Worm (Caenorhabditis elegans) whole organism, L2 larva: ENCODE results near the gene kin-19.

Experiments used
- C34F6.9 ChIP-seq: fragments of 150-350 bp; optimal IDR thresholded peaks from 2 replicates; lab custom pipeline; 2014; ENCODE audit warnings: missing biosample characterization, missing genetic modification characterization
- F13H6.1 ChIP-seq: sonication (generic microtip); optimal IDR thresholded peaks from 2 replicates; lab custom pipeline; 2016; ENCODE audit warnings: missing genetic modification characterization, missing compliant biosample characterization
- R02D3.7 ChIP-seq: fragments of 150-350 bp; optimal IDR thresholded peaks from 2 replicates; lab custom pipeline; 2014; ENCODE audit warnings: missing biosample characterization, missing genetic modification characterization
- ZK546.5 ChIP-seq: sonication (generic microtip); optimal IDR thresholded peaks from 2 replicates; lab custom pipeline; 2017; ENCODE audit warnings: missing biosample characterization, missing genetic modification characterization
- ama-1 ChIP-seq: fragments of 150-350 bp; optimal IDR thresholded peaks from 2 replicates; lab custom pipeline; 2018; ENCODE audit warnings: inconsistent platforms
- blmp-1 ChIP-seq: sonication (generic microtip); optimal IDR thresholded peaks from 2 replicates; lab custom pipeline; 2017; ENCODE audit warnings: missing genetic modification characterization, mild to moderate bottlenecking, missing compliant biosample characterization, antibody characterized with exemption, moderate library complexity; ENCODE audit not compliant: insufficient read depth
- ceh-16 ChIP-seq: fragments of 150-350 bp; optimal IDR thresholded peaks from 2 replicates; lab custom pipeline; 2014; ENCODE audit warnings: missing biosample characterization, missing genetic modification characterization
- ceh-82 ChIP-seq: fragments of 150-350 bp; optimal IDR thresholded peaks from 2 replicates; lab custom pipeline; 2014; ENCODE audit warnings: missing biosample characterization, missing genetic modification characterization
- crh-2 ChIP-seq: sonication (generic microtip); optimal IDR thresholded peaks from 2 replicates; lab custom pipeline; 2017; ENCODE audit warnings: missing biosample characterization, missing genetic modification characterization
- dmd-4 ChIP-seq: sonication (generic microtip); optimal IDR thresholded peaks from 2 replicates; lab custom pipeline; 2017; ENCODE audit warnings: missing biosample characterization, missing genetic modification characterization
- egl-27 ChIP-seq: sonication (generic microtip); optimal IDR thresholded peaks from 3 replicates; lab custom pipeline; 2017; ENCODE audit warnings: missing biosample characterization, missing genetic modification reagents, missing genetic modification characterization
- elt-3 ChIP-seq: sonication (generic microtip); optimal IDR thresholded peaks from 2 replicates; lab custom pipeline; 2017; ENCODE audit warnings: missing biosample characterization, missing genetic modification characterization
- fos-1 ChIP-seq: fragments of 150-350 bp; optimal IDR thresholded peaks from 2 replicates; lab custom pipeline; 2014; ENCODE audit warnings: missing biosample characterization, missing genetic modification characterization
- gmeb-1 ChIP-seq: fragments of 150-350 bp; optimal IDR thresholded peaks from 2 replicates; lab custom pipeline; 2014; ENCODE audit warnings: missing biosample characterization, missing genetic modification characterization
- lin-11 ChIP-seq: fragments of 150-350 bp; sonication (generic microtip); optimal IDR thresholded peaks from 2 replicates; lab custom pipeline; 2014; ENCODE audit warnings: missing biosample characterization, missing genetic modification characterization, inconsistent platforms, mixed read lengths
- lin-13 ChIP-seq: fragments of 150-350 bp; optimal IDR thresholded peaks from 2 replicates; lab custom pipeline; 2014; ENCODE audit warnings: missing biosample characterization, missing genetic modification reagents, missing genetic modification characterization
- lin-39 ChIP-seq: fragments of 150-350 bp; optimal IDR thresholded peaks from 2 replicates; lab custom pipeline; 2014; ENCODE audit warnings: missing biosample characterization, missing genetic modification reagents, missing genetic modification characterization
- lsy-2 ChIP-seq, 2 experiments: fragments of 150-350 bp in 1 of 2; sonication (generic microtip) in 1 of 2; optimal IDR thresholded peaks; 2 replicates each; lab custom pipeline; 2014 to 2017; ENCODE audit warnings: missing biosample characterization in 2 of 2, missing genetic modification characterization in 2 of 2
- mab-5 ChIP-seq: fragments of 150-350 bp; optimal IDR thresholded peaks from 2 replicates; lab custom pipeline; 2014; ENCODE audit warnings: missing biosample characterization, missing genetic modification characterization
- mdl-1 ChIP-seq, 2 experiments: fragments of 150-350 bp in 1 of 2; sonication (generic microtip) in 1 of 2; optimal IDR thresholded peaks; 2 replicates each; lab custom pipeline; 2017; ENCODE audit warnings: missing biosample characterization in 2 of 2, missing genetic modification characterization in 2 of 2
- nhr-11 ChIP-seq: fragments of 150-350 bp; optimal IDR thresholded peaks from 2 replicates; lab custom pipeline; 2014; ENCODE audit warnings: missing biosample characterization, missing genetic modification characterization
- nhr-21 ChIP-seq: fragments of 150-350 bp; optimal IDR thresholded peaks from 2 replicates; lab custom pipeline; 2014; ENCODE audit warnings: missing biosample characterization, missing genetic modification characterization
- nhr-23 ChIP-seq: fragments of 150-350 bp; optimal IDR thresholded peaks from 2 replicates; lab custom pipeline; 2014; ENCODE audit warnings: missing biosample characterization, missing genetic modification reagents, missing genetic modification characterization
- nhr-237 ChIP-seq: fragments of 150-350 bp; optimal IDR thresholded peaks from 2 replicates; lab custom pipeline; 2014; ENCODE audit warnings: missing biosample characterization, missing genetic modification characterization
- nhr-25 ChIP-seq: fragments of 150-350 bp; sonication (generic microtip); optimal IDR thresholded peaks from 3 replicates; lab custom pipeline; 2014; ENCODE audit warnings: missing biosample characterization, missing genetic modification characterization
- nhr-6 ChIP-seq: fragments of 150-350 bp; optimal IDR thresholded peaks from 2 replicates; lab custom pipeline; 2014; ENCODE audit warnings: missing biosample characterization, missing genetic modification characterization
- skn-1 ChIP-seq: sonication (generic microtip); optimal IDR thresholded peaks from 2 replicates; lab custom pipeline; 2017; ENCODE audit warnings: missing biosample characterization, missing genetic modification characterization
- sma-3 ChIP-seq: sonication (generic microtip); optimal IDR thresholded peaks from 2 replicates; lab custom pipeline; 2016; ENCODE audit warnings: missing genetic modification reagents, missing genetic modification characterization, missing compliant biosample characterization
- sma-9 ChIP-seq, 2 experiments: fragments of 150-350 bp in 1 of 2; sonication (generic microtip) in 1 of 2; optimal IDR thresholded peaks; 2 replicates each; lab custom pipeline; 2014 to 2016; ENCODE audit warnings: missing genetic modification characterization in 2 of 2, mild to moderate bottlenecking in 1 of 2, missing biosample characterization in 1 of 2, missing compliant biosample characterization in 1 of 2, missing genetic modification reagents in 1 of 2, moderate library complexity in 1 of 2
- snpc-4 ChIP-seq: fragments of 150-350 bp; optimal IDR thresholded peaks from 2 replicates; lab custom pipeline; 2014; ENCODE audit warnings: missing biosample characterization, missing genetic modification characterization
- unc-39 ChIP-seq: fragments of 150-350 bp; optimal IDR thresholded peaks from 2 replicates; lab custom pipeline; 2014; ENCODE audit warnings: missing biosample characterization, missing genetic modification characterization
- unc-55 ChIP-seq: fragments of 150-350 bp; sonication (generic microtip); optimal IDR thresholded peaks from 3 replicates; lab custom pipeline; 2014; ENCODE audit warnings: missing biosample characterization, missing genetic modification reagents, missing genetic modification characterization
- zag-1 ChIP-seq: fragments of 150-350 bp; optimal IDR thresholded peaks from 2 replicates; lab custom pipeline; 2014; ENCODE audit warnings: missing biosample characterization, missing genetic modification characterization
- ztf-11 ChIP-seq: sonication (generic microtip); optimal IDR thresholded peaks from 2 replicates; lab custom pipeline; 2017; ENCODE audit warnings: missing biosample characterization, missing genetic modification characterization
- ztf-4 ChIP-seq: fragments of 150-350 bp; optimal IDR thresholded peaks from 2 replicates; lab custom pipeline; 2014; ENCODE audit warnings: missing biosample characterization, missing genetic modification characterization

Gene kin-19

DNA sequence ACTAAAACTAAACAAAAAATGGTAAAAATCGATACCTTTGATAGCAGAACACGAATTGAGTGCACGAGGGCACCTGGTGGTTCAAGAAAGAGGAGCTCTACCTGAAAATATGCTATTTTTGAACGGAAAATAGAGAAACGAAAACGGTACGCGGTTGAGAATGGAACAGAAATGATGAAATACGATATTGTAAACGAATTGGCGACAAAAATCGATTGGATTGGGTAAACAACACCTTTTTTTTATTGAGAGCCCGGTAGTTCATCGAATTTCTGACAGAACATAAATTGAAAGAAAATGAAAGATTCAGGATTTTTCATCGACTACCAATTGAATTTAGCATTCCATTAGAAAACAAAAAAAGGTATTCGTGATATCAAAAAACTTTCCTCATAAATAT lies at the start of gene kin-19:
TSS of gene kin-19 (minus strand) at position 101 of the 400 bp plus-strand sequence.
- TF ChIP-seq C34F6.9 (tag; lab: Kevin White, UChicago) (no peak), nhr-23 (tag; lab: Kevin White, UChicago) (no peak), lin-13 (no peak), ZK546.5 (tag; lab: Kevin White, UChicago) (no peak), nhr-21 (no peak), crh-2 (no peak), fos-1 (tag; lab: Kevin White, UChicago) (no peak)

DNA sequence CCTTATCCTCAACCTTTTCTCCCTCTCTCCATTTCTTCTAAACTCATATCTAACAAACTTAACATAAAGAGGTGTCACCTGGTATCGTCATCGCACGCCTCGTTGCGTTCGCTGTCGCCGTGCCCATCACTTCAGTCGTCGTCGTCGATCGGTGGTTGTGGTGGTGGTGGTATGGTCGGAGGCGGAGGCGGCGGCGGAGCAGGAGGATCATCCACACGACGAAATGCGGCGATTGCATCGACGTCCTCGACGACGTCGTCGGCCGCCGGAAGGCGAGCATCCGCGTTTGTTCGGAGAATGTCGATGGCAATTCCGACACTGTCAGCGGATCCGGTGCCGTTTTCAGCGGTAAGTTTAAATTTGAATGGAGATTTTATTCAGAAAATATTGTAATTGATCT lies 47.6 kb upstream of the kin-19 start:
- TF ChIP-seq R02D3.7 (tag; lab: Kevin White, UChicago) (no peak), lin-39 (tag; lab: Kevin White, UChicago) (no peak), gmeb-1 (no peak), fos-1 (tag; lab: Kevin White, UChicago) (no peak), mab-5 (no peak), mdl-1 (tag; optimal IDR thresholded peaks at IDR 0.05; lab: Kevin White, UChicago) (no peak), ceh-16 (no peak), ama-1 (lab: Kevin White, UChicago) (no peak), F13H6.1 (tag; lab: Kevin White, UChicago) (no peak)

DNA sequence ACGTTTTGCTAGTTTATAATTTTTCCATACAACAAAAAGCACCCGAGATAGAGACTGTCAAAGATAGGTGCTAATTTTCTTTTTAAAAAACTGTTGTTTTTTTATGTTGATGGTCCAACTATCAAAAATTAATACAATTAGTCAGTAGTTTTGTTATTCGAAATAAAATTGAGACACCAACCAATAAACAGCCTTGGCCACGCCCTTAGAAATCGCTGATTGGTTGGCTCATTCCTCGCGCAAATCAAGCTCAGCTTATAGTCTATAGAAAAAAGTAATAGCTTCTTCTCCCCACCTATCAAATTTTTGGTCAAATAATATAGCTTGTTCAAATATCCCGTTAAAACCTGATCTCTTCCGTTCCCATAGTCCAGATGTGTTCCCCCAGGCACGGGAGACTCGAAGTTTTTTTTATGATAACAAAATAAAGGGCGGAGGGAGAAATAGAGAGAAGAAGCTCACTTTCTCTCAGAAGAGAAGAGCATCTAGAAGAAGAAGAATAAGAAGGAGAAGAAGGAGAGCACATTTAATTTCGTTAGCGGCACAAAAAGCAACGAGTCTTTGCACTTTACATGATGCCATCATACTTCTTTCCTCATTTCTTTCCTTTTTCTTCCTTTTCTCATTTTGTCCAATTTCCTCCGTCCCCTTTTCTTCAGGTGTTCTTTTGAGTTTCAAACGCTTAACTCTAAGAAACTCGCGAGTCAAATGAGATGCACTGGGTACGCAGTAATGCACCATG lies 45.5 kb upstream of the kin-19 start:
- TF ChIP-seq nhr-237 (tag; lab: Kevin White, UChicago): no peak
- no peak for TF ChIP-seq blmp-1
- TF ChIP-seq ztf-4 (tag; lab: Kevin White, UChicago): no peak
- peak; percentile 51 for TF ChIP-seq zag-1
- no peak for TF ChIP-seq fos-1 (tag; lab: Kevin White, UChicago)
- TF ChIP-seq C34F6.9 (tag; lab: Kevin White, UChicago): no peak
- no peak for TF ChIP-seq nhr-6
- no peak for TF ChIP-seq ztf-11 (tag; lab: Kevin White, UChicago)
- TF ChIP-seq skn-1 (tag; lab: Kevin White, UChicago): no peak
- no peak for TF ChIP-seq nhr-11 (tag; lab: Kevin White, UChicago)
- TF ChIP-seq sma-3 (GFP tag; lab: Kevin White, UChicago): no peak
- no peak for TF ChIP-seq snpc-4 (tag; lab: Kevin White, UChicago)
- peak in 1 of 2 experiments; percentile 1 for TF ChIP-seq lsy-2 (tag; optimal IDR thresholded peaks at IDR 0.05; lab: Kevin White, UChicago)
- no peak for TF ChIP-seq gmeb-1

DNA sequence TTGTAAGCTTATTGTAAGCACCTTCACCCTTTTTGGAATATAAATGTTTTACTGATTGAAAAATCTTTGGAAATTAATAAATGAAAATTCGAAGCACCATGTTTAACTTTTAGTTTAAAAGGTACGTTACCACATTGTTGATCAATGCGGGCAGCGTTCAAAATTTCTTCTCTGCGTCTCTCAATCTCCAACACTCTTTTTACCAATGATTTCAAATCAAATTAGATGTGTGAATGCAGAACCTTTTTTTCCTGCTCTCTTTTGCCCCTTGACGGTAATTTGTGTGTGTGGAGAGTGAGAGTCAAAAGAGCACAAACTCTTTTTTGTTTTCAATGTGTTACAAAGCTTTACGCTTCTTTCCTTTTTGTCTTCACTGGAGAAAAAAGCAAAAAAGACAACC lies 37.5 kb upstream of the kin-19 start:
- TF ChIP-seq nhr-25 (no peak), ama-1 (lab: Kevin White, UChicago) (no peak), dmd-4 (tag; lab: Kevin White, UChicago) (no peak)

DNA sequence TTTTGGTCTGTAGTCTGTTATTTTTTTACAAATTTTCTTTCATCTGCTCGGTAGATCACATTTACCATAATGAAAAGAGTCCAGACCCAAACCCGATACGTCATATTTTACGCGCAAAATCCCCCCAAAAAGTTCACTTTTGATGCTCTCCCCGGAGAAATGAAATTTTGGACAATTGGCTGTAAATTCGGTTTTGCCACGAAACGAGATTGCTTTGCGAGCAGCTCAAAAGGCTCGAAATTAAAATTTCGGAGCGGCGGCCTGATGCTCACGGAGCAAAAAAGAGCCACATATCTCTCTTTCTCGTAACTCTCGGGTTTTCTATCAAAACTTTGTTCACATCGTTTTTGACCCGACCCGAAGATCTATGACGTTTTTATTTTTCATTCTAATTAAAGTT lies 36.8 kb upstream of the kin-19 start:
- TF ChIP-seq F13H6.1 (tag; lab: Kevin White, UChicago) (no peak), ceh-82 (tag; lab: Kevin White, UChicago) (no peak), mdl-1 (tag; optimal IDR thresholded peaks at IDR 0.05; lab: Kevin White, UChicago) (no peak), mab-5 (no peak), nhr-25 (no peak), unc-55 (no peak), unc-39 (tag; lab: Kevin White, UChicago) (no peak), elt-3 (tag; lab: Kevin White, UChicago) (no peak), lin-11 (no peak)

DNA sequence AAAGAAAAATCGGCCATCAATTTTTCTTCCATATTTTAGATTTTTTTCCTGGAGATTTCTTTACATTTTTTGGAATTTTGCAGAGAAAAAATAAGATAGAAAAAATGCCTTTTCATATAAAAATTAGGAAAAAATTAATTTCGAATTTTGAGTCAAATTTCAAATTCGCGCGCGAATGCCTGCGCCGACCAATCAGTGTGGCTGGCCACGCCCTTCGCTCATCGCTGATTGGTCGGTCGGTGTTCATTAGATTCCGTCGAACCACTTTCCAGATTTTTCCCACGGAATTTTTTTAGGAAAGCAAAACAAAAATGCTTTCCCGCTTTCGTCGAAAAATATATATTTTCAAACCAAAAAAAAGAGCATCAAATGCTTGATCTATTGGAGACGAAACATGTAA lies 34.0 kb upstream of the kin-19 start:
- no peak for TF ChIP-seq ztf-4 (tag; lab: Kevin White, UChicago)
- TF ChIP-seq ama-1 (lab: Kevin White, UChicago): no peak
- no peak for TF ChIP-seq egl-27 (tag; lab: Kevin White, UChicago)
- no peak for TF ChIP-seq F13H6.1 (tag; lab: Kevin White, UChicago)
- no peak for TF ChIP-seq unc-39 (tag; lab: Kevin White, UChicago)
- TF ChIP-seq zag-1: no peak
- TF ChIP-seq sma-9 (GFP tag; optimal IDR thresholded peaks at IDR 0.05; lab: Kevin White, UChicago): no peak
- no peak for TF ChIP-seq sma-9 (tag; optimal IDR thresholded peaks at IDR 0.05; lab: Kevin White, UChicago)
- TF ChIP-seq blmp-1: no peak
- TF ChIP-seq, all 48 proteins: peak for 0
